Fruit fly (Drosophila melanogaster): ENCODE measurements around the gene Cyp4d14.

Cyp4d14 gene

DNA sequence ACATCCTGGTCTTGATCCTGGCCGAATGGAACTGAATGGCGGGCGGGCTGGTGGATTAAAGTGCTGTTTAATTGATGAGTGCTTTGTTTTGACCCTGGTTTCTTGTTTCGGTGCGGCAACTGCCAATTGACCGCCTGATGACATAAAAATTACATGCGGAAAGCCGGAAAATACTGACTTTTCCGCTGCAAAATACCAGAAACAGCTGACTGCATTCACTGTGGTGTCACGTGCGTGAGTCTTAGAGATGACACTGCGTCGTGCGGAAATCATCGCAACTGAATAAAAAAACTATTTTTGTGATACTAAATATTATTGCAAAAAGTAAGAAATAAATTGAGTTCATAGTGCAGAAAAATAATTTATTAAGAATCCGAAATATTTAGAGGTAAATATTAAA is 25.6 kb downstream of the Cyp4d14 start, which contains the start of gene bcn92 (continued):
- TF ChIP-seq Gug (GFP tag; IDR thresholded peaks at IDR 0.05) (no peak), Hr4 (GFP tag; optimal IDR thresholded peaks at IDR 0.05) (peak; percentile 7), CG32006 (GFP tag; optimal IDR thresholded peaks at IDR 0.05) (no peak), fd85E (GFP tag; optimal IDR thresholded peaks at IDR 0.05) (no peak), Sox15 (GFP tag; optimal IDR thresholded peaks at IDR 0.05) (no peak), Lpt (GFP tag; optimal IDR thresholded peaks at IDR 0.05) (no peak), CG10669 (GFP tag; optimal IDR thresholded peaks at IDR 0.05) (no peak), Eip75B (GFP tag; optimal IDR thresholded peaks at IDR 0.05) (peak; percentile 1), pdm3 (GFP tag; optimal IDR thresholded peaks at IDR 0.05) (no peak), Smox (GFP tag; optimal IDR thresholded peaks at IDR 0.05) (peak; percentile 50), Blimp-1 (GFP tag; optimal IDR thresholded peaks at IDR 0.05) (no peak), CG7368 (GFP tag; optimal IDR thresholded peaks at IDR 0.05) (no peak), achi (GFP tag; optimal IDR thresholded peaks at IDR 0.05) (peak; percentile 31), dac (GFP tag; optimal IDR thresholded peaks at IDR 0.05) (no peak), CG9139 (GFP tag; optimal IDR thresholded peaks at IDR 0.05) (no peak), spab (GFP tag; optimal IDR thresholded peaks at IDR 0.05) (no peak), CG6163 (GFP tag; IDR thresholded peaks at IDR 0.05) (peak; percentile 15; the same call in 1 of the 3 replicates), OdsH (GFP tag; optimal IDR thresholded peaks at IDR 0.05) (peak; percentile 20), net (GFP tag; optimal IDR thresholded peaks at IDR 0.05) (no peak), CG11902 (GFP tag; optimal IDR thresholded peaks at IDR 0.05) (no peak), Eip78C (GFP tag) (peak; percentile 70), Ets21C (GFP tag; optimal IDR thresholded peaks at IDR 0.05) (peak; percentile 13), CG11294 (GFP tag; IDR thresholded peaks at IDR 0.05) (no peak)

DNA sequence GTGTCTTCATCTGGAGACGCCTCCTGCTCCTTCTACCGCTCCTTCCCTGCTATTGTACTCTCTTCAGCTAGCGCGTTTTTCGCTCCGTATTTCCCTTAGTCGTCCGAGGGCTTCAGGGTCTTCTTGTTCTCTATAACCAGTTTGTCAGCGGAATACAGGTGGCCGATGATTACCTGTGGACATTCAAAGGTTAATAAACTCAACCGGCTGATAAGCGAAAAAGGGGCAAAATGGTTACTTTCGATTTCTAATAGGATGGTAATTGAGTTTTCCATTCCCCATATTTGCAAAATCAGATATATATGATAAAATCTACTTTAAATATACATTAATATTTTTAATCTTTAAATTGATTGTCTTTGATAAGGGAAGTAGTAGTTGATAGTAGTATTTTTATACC is 26.4 kb downstream of the Cyp4d14 start:
- TF ChIP-seq Sox102F (GFP tag; optimal IDR thresholded peaks at IDR 0.05) (no peak), CG34406 (GFP tag; optimal IDR thresholded peaks at IDR 0.05) (no peak), CG11294 (GFP tag; IDR thresholded peaks at IDR 0.05) (no peak), Hr39 (GFP tag; optimal IDR thresholded peaks at IDR 0.05) (no peak), net (GFP tag; optimal IDR thresholded peaks at IDR 0.05) (no peak), cyc (GFP tag; optimal IDR thresholded peaks at IDR 0.05) (no peak), CG6276 (GFP tag; optimal IDR thresholded peaks at IDR 0.05) (no peak), Met (GFP tag; optimal IDR thresholded peaks at IDR 0.05) (no peak), svp (GFP tag) (peak; percentile 25)

DNA sequence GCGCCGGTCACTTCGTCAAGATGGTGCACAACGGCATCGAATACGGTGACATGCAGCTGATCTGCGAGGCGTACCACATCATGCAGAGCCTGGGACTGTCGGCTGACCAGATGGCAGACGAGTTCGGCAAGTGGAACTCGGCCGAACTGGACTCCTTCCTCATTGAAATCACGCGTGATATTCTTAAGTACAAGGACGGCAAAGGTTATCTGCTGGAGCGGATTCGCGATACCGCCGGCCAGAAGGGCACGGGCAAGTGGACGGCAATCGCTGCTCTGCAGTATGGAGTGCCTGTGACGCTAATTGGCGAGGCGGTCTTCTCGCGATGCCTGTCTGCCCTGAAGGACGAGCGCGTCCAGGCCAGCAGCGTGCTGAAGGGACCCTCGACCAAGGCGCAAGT is 27.6 kb downstream of the Cyp4d14 start:
- TF ChIP-seq svp (GFP tag) = peak; percentile 96
- TF ChIP-seq ss (GFP tag; optimal IDR thresholded peaks at IDR 0.05) = no peak

DNA sequence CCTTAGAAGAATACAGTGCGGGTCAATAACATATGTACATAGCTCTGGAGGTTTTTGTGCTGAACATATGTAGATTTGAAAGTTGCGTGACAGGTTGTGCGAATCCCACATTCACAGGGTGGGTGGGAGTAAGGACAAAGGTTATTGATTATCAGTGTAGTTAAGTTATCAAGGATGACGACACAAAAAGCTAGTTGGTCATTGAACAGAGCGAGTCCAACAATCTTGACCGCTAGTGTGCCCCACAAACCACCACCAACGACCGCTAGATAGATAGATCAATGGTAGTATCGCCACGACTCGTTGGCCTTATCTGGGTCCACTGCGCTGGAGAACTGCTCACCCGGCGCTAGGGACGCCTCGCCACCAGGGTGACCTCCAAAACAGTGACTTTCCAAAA is 28.5 kb downstream of the Cyp4d14 start:
- TF ChIP-seq CG8119 (GFP tag; IDR thresholded peaks at IDR 0.05) = peak; percentile 28; the same call in 2 of the 3 replicates
- peak; percentile 0 for TF ChIP-seq CG32006 (GFP tag; optimal IDR thresholded peaks at IDR 0.05)
- TF ChIP-seq fd85E (GFP tag; optimal IDR thresholded peaks at IDR 0.05) = no peak
- TF ChIP-seq CG1621 (tag; optimal IDR thresholded peaks at IDR 0.05) = no peak
- no peak for TF ChIP-seq OdsH (GFP tag; optimal IDR thresholded peaks at IDR 0.05)
- no peak for TF ChIP-seq Met (GFP tag; optimal IDR thresholded peaks at IDR 0.05)
- TF ChIP-seq net (GFP tag; optimal IDR thresholded peaks at IDR 0.05) = no peak
- TF ChIP-seq Ets96B (tag; optimal IDR thresholded peaks at IDR 0.05) = no peak
- no peak for TF ChIP-seq CG11294 (GFP tag; IDR thresholded peaks at IDR 0.05)
- no peak for TF ChIP-seq Blimp-1 (GFP tag; optimal IDR thresholded peaks at IDR 0.05)
- TF ChIP-seq Ets21C (GFP tag; optimal IDR thresholded peaks at IDR 0.05) = no peak
- no peak for TF ChIP-seq CG16779 (tag; optimal IDR thresholded peaks at IDR 0.05)
- no peak for TF ChIP-seq CG6854 (GFP tag; optimal IDR thresholded peaks at IDR 0.05)
- TF ChIP-seq CG6163 (GFP tag; IDR thresholded peaks at IDR 0.05) = peak; percentile 36; the same call in 1 of the 3 replicates
- TF ChIP-seq CG11902 (GFP tag; optimal IDR thresholded peaks at IDR 0.05) = no peak
- no peak for TF ChIP-seq vri (GFP tag; optimal IDR thresholded peaks at IDR 0.05)
- TF ChIP-seq eg (GFP tag; IDR thresholded peaks at IDR 0.05) = peak; percentile 69
- TF ChIP-seq Hr4 (GFP tag; optimal IDR thresholded peaks at IDR 0.05) = no peak
- TF ChIP-seq achi (GFP tag; optimal IDR thresholded peaks at IDR 0.05) = no peak
- no peak for TF ChIP-seq CG8319 (GFP tag; optimal IDR thresholded peaks at IDR 0.05)
- TF ChIP-seq Lpt (GFP tag; optimal IDR thresholded peaks at IDR 0.05) = peak; percentile 6
- peak; percentile 24 for TF ChIP-seq Eip78C (GFP tag)
- TF ChIP-seq CG4318 (GFP tag; optimal IDR thresholded peaks at IDR 0.05) = no peak
- no peak for TF ChIP-seq acj6 (GFP tag; optimal IDR thresholded peaks at IDR 0.05)
- no peak for TF ChIP-seq Eip75B (GFP tag; optimal IDR thresholded peaks at IDR 0.05)
- TF ChIP-seq ss (GFP tag; optimal IDR thresholded peaks at IDR 0.05) = no peak
